Worm (Caenorhabditis elegans) whole organism, midembryonic: Measurements from ENCODE around the gene pudl-2.
A peak's percentile ranks its signal among the peaks of the same experiment; 100 is the strongest.

Source experiments
- T22C8.4 ChIP-seq: fragments of 200-800 bp; sonication (Bioruptor generic); IDR thresholded peaks from 2 replicates; pipeline ENCODE4 v1.3.6; 2022; ENCODE audit warnings: missing genetic modification characterization, missing compliant biosample characterization
- cog-1 ChIP-seq: sonication (generic microtip); optimal IDR thresholded peaks from 2 replicates; lab custom pipeline; 2016; ENCODE audit warnings: missing genetic modification characterization, missing compliant biosample characterization
- flt-1 ChIP-seq: fragments of 200-800 bp; sonication (Bioruptor generic); IDR thresholded peaks from 2 replicates; pipeline ENCODE4 v1.3.6; 2022; ENCODE audit warnings: missing genetic modification characterization, missing compliant biosample characterization
- klf-2 ChIP-seq: fragments of 200-800 bp; sonication (Bioruptor generic); conservative IDR thresholded peaks from 2 replicates; pipeline ENCODE4 v1.3.6; 2022; ENCODE audit warnings: missing genetic modification reagents, missing genetic modification characterization, missing compliant biosample characterization
- med-1 ChIP-seq: sonication (generic microtip); optimal IDR thresholded peaks from 2 replicates; lab custom pipeline; 2017; ENCODE audit warnings: missing genetic modification characterization, mild to moderate bottlenecking, missing compliant biosample characterization, antibody characterized with exemption, missing genetic modification reagents; ENCODE audit not compliant: insufficient read depth
- ref-1 ChIP-seq: fragments of 200-800 bp; sonication (Bioruptor generic); conservative IDR thresholded peaks from 2 replicates; pipeline ENCODE4 v1.3.6; 2022; ENCODE audit warnings: missing genetic modification reagents, missing genetic modification characterization, missing compliant biosample characterization
- tab-1 ChIP-seq: fragments of 200-800 bp; sonication (Bioruptor generic); IDR thresholded peaks from 2 replicates; pipeline ENCODE4 v1.3.6; 2022; ENCODE audit warnings: missing genetic modification characterization, missing compliant biosample characterization
- ztf-23 ChIP-seq: fragments of 200-800 bp; sonication (Bioruptor generic); IDR thresholded peaks from 2 replicates; pipeline ENCODE4 v1.3.6; 2022; ENCODE audit warnings: missing genetic modification reagents, missing genetic modification characterization, missing compliant biosample characterization
- ztf-29 ChIP-seq: fragments of 200-800 bp; sonication (Bioruptor generic); IDR thresholded peaks from 2 replicates; pipeline ENCODE4 v1.3.6; 2022; ENCODE audit warnings: missing genetic modification reagents, missing genetic modification characterization, missing compliant biosample characterization

Gene pudl-2

ce11 chrIV:2803652-2804051, 31.0 kb upstream of the pudl-2 start, which contains the start of gene Y54G2A.32:
TSS of gene Y54G2A.32 (plus strand) at chrIV:2803952.
- TF ChIP-seq tab-1 (no peak), ref-1 (GFP tag; lab: Robert Waterston, UW) (no peak), flt-1 (GFP tag; lab: Robert Waterston, UW) (no peak), ztf-29 (GFP tag; lab: Robert Waterston, UW) (no peak), ztf-23 (GFP tag; lab: Robert Waterston, UW) (no peak), med-1 (GFP tag; lab: Kevin White, UChicago) (no peak), cog-1 (tag; lab: Kevin White, UChicago) (no peak), klf-2 (GFP tag; lab: Robert Waterston, UW) (no peak), T22C8.4 (no peak)

ce11 chrIV:2805525-2805924, 29.1 kb upstream of the pudl-2 start, which contains the start of gene Y54G2A.45:
TSS of gene Y54G2A.45 (plus strand) at chrIV:2805857.
- peak; percentile 39 for TF ChIP-seq cog-1 (tag; lab: Kevin White, UChicago)
- peak; percentile 82 for TF ChIP-seq tab-1
- TF ChIP-seq T22C8.4: peak; percentile 65
- peak; percentile 74 for TF ChIP-seq ztf-23 (GFP tag; lab: Robert Waterston, UW)
- TF ChIP-seq med-1 (GFP tag; lab: Kevin White, UChicago): no peak
- peak; percentile 90 for TF ChIP-seq flt-1 (GFP tag; lab: Robert Waterston, UW)
- peak; percentile 69 for TF ChIP-seq ref-1 (GFP tag; lab: Robert Waterston, UW)
- TF ChIP-seq klf-2 (GFP tag; lab: Robert Waterston, UW): no peak

DNA sequence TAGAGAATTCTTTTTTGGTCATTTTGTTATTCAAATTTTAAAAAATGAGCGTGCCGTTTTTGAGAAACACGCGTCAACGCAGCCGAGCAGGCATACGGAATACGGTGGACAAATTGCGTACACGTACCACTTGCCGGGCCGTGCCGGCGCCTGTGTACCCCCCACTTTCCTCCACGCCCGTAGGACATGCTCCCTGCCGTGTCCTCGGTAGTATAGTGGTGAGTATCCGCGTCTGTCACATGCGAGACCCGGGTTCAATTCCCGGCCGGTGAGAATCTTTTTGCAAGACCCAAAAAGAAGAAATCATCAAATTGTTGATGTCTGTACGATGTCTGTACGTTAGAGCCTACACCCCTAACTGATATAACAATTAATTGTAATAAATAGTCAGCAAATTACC, 26.5 kb upstream of the pudl-2 start:
- TF ChIP-seq ref-1 (GFP tag; lab: Robert Waterston, UW): no peak
- TF ChIP-seq tab-1: 0 out of 2 replicates have a peak, but pooled peaks have one; percentile 58
- peak; percentile 44; the same call in 1 of the 2 replicates for TF ChIP-seq flt-1 (GFP tag; lab: Robert Waterston, UW)

ce11 chrIV:2809208-2809607, 25.4 kb upstream of the pudl-2 start, which contains the start of gene Y54G2A.76:
TSS of gene Y54G2A.76 (plus strand) at chrIV:2809410.
- TF ChIP-seq med-1 (GFP tag; lab: Kevin White, UChicago) (no peak), T22C8.4 (no peak), ztf-29 (GFP tag; lab: Robert Waterston, UW) (no peak), cog-1 (tag; lab: Kevin White, UChicago) (no peak), klf-2 (GFP tag; lab: Robert Waterston, UW) (no peak), tab-1 (no peak), flt-1 (GFP tag; lab: Robert Waterston, UW) (no peak), ref-1 (GFP tag; lab: Robert Waterston, UW) (no peak)

DNA sequence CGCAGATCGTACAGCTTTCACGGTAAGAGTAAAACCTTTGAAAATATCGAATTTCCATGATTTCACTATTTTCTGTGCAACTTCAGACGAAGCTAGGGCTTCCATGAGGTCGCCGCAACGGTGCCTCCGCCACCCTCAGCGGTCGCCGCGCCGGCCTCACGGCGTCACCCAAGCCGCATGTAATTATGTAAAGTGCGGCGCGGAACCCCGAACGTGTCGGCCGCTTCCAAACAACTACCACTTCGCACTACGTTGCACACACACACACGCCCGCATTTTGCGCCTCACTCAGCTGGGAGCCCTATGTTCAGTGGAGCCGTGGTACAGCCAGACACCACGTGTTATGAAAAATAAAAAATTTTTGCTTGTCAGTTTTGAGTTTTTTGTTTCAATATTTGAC, 17.6 kb upstream of the pudl-2 start:
- no peak for TF ChIP-seq tab-1
- TF ChIP-seq flt-1 (GFP tag; lab: Robert Waterston, UW): 0 out of 2 replicates have a peak, but pooled peaks have one; percentile 35
- no peak for TF ChIP-seq ztf-23 (GFP tag; lab: Robert Waterston, UW)

DNA sequence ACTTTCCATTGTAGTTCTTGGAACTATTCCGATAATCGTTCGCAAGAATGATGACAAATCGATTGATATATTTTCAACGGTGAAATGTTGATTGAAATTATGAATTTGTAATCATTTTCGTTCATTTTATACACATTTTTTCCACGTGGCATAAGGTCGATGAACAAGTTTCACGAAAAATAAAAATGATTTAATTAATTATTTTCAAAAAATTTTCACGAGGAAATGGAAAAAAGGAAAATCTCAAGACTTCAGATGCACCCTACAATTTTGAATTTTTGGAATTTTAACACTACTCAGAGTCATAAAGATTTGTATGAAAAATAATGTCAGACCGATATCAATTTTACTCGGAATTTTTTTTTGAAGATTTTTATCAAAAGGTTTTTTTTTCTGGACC, 15.0 kb upstream of the pudl-2 start, which contains the start of gene Y54G2A.13:
Gene Y54G2A.13 (minus strand): TSS at position 101 of the 400 bp plus-strand sequence.
- no peak for TF ChIP-seq ztf-29 (GFP tag; lab: Robert Waterston, UW)
- TF ChIP-seq cog-1 (tag; lab: Kevin White, UChicago): no peak
- no peak for TF ChIP-seq ztf-23 (GFP tag; lab: Robert Waterston, UW)
- no peak for TF ChIP-seq T22C8.4
- no peak for TF ChIP-seq klf-2 (GFP tag; lab: Robert Waterston, UW)

DNA sequence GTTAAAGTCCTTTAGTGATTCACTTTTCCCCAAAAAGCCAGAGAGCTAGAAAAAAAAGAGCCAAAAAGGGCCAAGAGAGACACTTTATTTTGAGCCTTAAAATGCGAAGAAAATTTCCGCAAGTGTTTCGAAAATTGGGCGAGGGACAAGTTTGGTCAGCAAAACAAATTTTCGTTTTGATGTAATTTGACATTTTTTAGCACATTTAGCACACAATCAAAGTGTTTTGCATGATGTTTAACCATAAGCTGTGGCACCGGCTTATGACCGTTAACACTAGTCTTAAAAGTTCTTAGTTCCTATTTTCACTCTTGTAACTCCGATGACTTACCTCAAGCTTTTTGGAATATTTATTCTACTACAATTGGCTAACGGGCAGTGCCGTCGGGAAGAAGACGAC, 14.2 kb upstream of the pudl-2 start, which contains the start of gene Y54G2A.37:
Gene Y54G2A.37 (plus strand): TSS at position 301 of the 400 bp plus-strand sequence.
- TF ChIP-seq tab-1 (no peak), flt-1 (GFP tag; lab: Robert Waterston, UW) (no peak), klf-2 (GFP tag; lab: Robert Waterston, UW) (no peak)

ce11 chrIV:2823446-2823845, 11.2 kb upstream of the pudl-2 start, which contains the start of gene clec-80:
TSS of gene clec-80 (plus strand) at chrIV:2823746.
- no peak for TF ChIP-seq T22C8.4
- no peak for TF ChIP-seq cog-1 (tag; lab: Kevin White, UChicago)
- no peak for TF ChIP-seq flt-1 (GFP tag; lab: Robert Waterston, UW)
- no peak for TF ChIP-seq med-1 (GFP tag; lab: Kevin White, UChicago)
- no peak for TF ChIP-seq ztf-29 (GFP tag; lab: Robert Waterston, UW)
- no peak for TF ChIP-seq klf-2 (GFP tag; lab: Robert Waterston, UW)
- TF ChIP-seq ref-1 (GFP tag; lab: Robert Waterston, UW): no peak
- TF ChIP-seq ztf-23 (GFP tag; lab: Robert Waterston, UW): no peak
- no peak for TF ChIP-seq tab-1

- TF ChIP-seq flt-1 (GFP tag; lab: Robert Waterston, UW) (no peak), T22C8.4 (no peak), klf-2 (GFP tag; lab: Robert Waterston, UW) (no peak)
Observed at ce11 chrIV:2825460-2826103, 9.0 kb upstream of the pudl-2 start.

- TF ChIP-seq T22C8.4: no peak
- TF ChIP-seq cog-1 (tag; lab: Kevin White, UChicago): no peak
- TF ChIP-seq klf-2 (GFP tag; lab: Robert Waterston, UW): no peak
- no peak for TF ChIP-seq ztf-23 (GFP tag; lab: Robert Waterston, UW)
- TF ChIP-seq med-1 (GFP tag; lab: Kevin White, UChicago): no peak
- TF ChIP-seq tab-1: no peak
- TF ChIP-seq flt-1 (GFP tag; lab: Robert Waterston, UW): no peak
- no peak for TF ChIP-seq ref-1 (GFP tag; lab: Robert Waterston, UW)
- TF ChIP-seq ztf-29 (GFP tag; lab: Robert Waterston, UW): no peak
Observed at ce11 chrIV:2826335-2826734, 8.3 kb upstream of the pudl-2 start.
